Fruit fly (Drosophila melanogaster) whole organism, wandering third instar larva: Measurements from ENCODE around the gene CG15747.

Experiments used
- Abd-B ChIP-seq: fragments of >200 bp; optimal IDR thresholded peaks from 2 replicates; lab custom pipeline; 2017; ENCODE audit warnings: missing biosample characterization, missing genetic modification characterization
- CG32264 ChIP-seq: fragments of 200-800 bp; sonication (Bioruptor generic); optimal IDR thresholded peaks from 2 replicates; lab custom pipeline; 2016; ENCODE audit warnings: missing biosample characterization, missing genetic modification characterization
- CG9705 ChIP-seq: fragments of 200-800 bp; sonication (Bioruptor generic); optimal IDR thresholded peaks from 2 replicates; lab custom pipeline; 2018; ENCODE audit warnings: missing biosample characterization, mild to moderate bottlenecking, missing genetic modification characterization
- CrebA ChIP-seq: fragments of 200-800 bp; sonication (Bioruptor generic); optimal IDR thresholded peaks from 2 replicates; lab custom pipeline; 2016; ENCODE audit warnings: missing biosample characterization, mild to moderate bottlenecking, missing genetic modification characterization, borderline replicate concordance
- Dfd ChIP-seq: fragments of >200 bp; optimal IDR thresholded peaks from 2 replicates; lab custom pipeline; 2017; ENCODE audit warnings: missing biosample characterization, missing genetic modification characterization
- Dif ChIP-seq: fragments of 200-275, 200-300 bp; sonication (Bioruptor generic); optimal IDR thresholded peaks from 2 replicates; lab custom pipeline; 2018; ENCODE audit warnings: missing biosample characterization, missing genetic modification characterization; ENCODE audit not compliant: partially characterized antibody
- GATAd ChIP-seq: sonication (Bioruptor generic); optimal IDR thresholded peaks from 2 replicates; lab custom pipeline; 2016; ENCODE audit warnings: missing biosample characterization, missing genetic modification characterization
- HLH106 ChIP-seq: fragments of 200-800 bp; optimal IDR thresholded peaks from 3 replicates; lab custom pipeline; 2019; ENCODE audit warnings: missing biosample characterization, mild to moderate bottlenecking, missing genetic modification characterization, moderate library complexity
- Hnf4 ChIP-seq: fragments of 200-800 bp; sonication (Bioruptor generic); optimal IDR thresholded peaks from 2 replicates; lab custom pipeline; 2016; ENCODE audit warnings: missing biosample characterization, mild to moderate bottlenecking, missing genetic modification characterization
- Hr78 ChIP-seq: fragments of >200 bp; optimal IDR thresholded peaks from 2 replicates; lab custom pipeline; 2017; ENCODE audit warnings: missing biosample characterization, missing genetic modification characterization
- Hr83 ChIP-seq: fragments of 200-300 bp; sonication (Bioruptor generic); optimal IDR thresholded peaks from 2 replicates; lab custom pipeline; 2016; ENCODE audit warnings: missing biosample characterization, mild to moderate bottlenecking, missing genetic modification characterization, moderate library complexity; ENCODE audit not compliant: poor library complexity, severe bottlenecking
- Jra ChIP-seq: sonication (Bioruptor generic); optimal IDR thresholded peaks from 2 replicates; lab custom pipeline; 2016; ENCODE audit warnings: missing biosample characterization, missing genetic modification characterization
- Mio ChIP-seq: sonication (Bioruptor generic); optimal IDR thresholded peaks from 2 replicates; lab custom pipeline; 2016; ENCODE audit warnings: missing biosample characterization, missing genetic modification characterization
- Myc ChIP-seq: fragments of >200 bp; optimal IDR thresholded peaks from 2 replicates; lab custom pipeline; 2017
- N ChIP-seq: fragments of >200 bp; optimal IDR thresholded peaks from 2 replicates; lab custom pipeline; 2018; ENCODE audit warnings: missing biosample characterization, missing external identifiers, missing genetic modification characterization
- OdsH ChIP-seq: fragments of 200-800 bp; sonication (Bioruptor generic); optimal IDR thresholded peaks from 2 replicates; lab custom pipeline; 2016; ENCODE audit warnings: missing biosample characterization, mild to moderate bottlenecking, missing genetic modification characterization
- Rel ChIP-seq, 2 experiments: fragments of 200-800 bp; sonication (Bioruptor generic) in 1 of 2; optimal IDR thresholded peaks; 2 replicates in 1 of 2; 3 replicates in 1 of 2; lab custom pipeline; 2016 to 2019; ENCODE audit warnings: mild to moderate bottlenecking in 2 of 2, missing biosample characterization in 2 of 2, missing genetic modification characterization in 2 of 2, moderate library complexity in 1 of 2
- Sp1 ChIP-seq: fragments of 200-800 bp; sonication (Bioruptor generic); optimal IDR thresholded peaks from 3 replicates; lab custom pipeline; 2019; ENCODE audit warnings: missing biosample characterization, mild to moderate bottlenecking, missing genetic modification characterization, moderate library complexity
- Vsx2 ChIP-seq: fragments of 200-300, 225-300 bp; sonication (Bioruptor generic); optimal IDR thresholded peaks from 2 replicates; lab custom pipeline; 2018; ENCODE audit warnings: missing biosample characterization, missing genetic modification characterization; ENCODE audit not compliant: partially characterized antibody
- br ChIP-seq: fragments of 200-800 bp; sonication (Bioruptor generic); optimal IDR thresholded peaks from 2 replicates; lab custom pipeline; 2016; ENCODE audit warnings: missing biosample characterization, missing genetic modification characterization
- dl ChIP-seq, 2 experiments: fragments of 175-275, 200-275 bp in 1 of 2; fragments of 200-275 bp in 1 of 2; sonication (Bioruptor generic); optimal IDR thresholded peaks; lab custom pipeline; 2018; ENCODE audit warnings: mild to moderate bottlenecking in 2 of 2, missing biosample characterization in 2 of 2, missing genetic modification characterization in 2 of 2, moderate library complexity in 2 of 2; ENCODE audit not compliant: partially characterized antibody in 2 of 2, insufficient read depth in 1 of 2
- dmrt93B ChIP-seq: fragments of 200-800 bp; sonication (Bioruptor generic); optimal IDR thresholded peaks from 2 replicates; lab custom pipeline; 2018; ENCODE audit warnings: missing biosample characterization, mild to moderate bottlenecking, missing genetic modification characterization
- dsf ChIP-seq: sonication (Bioruptor generic); optimal IDR thresholded peaks from 2 replicates; lab custom pipeline; 2016; ENCODE audit warnings: missing biosample characterization, missing genetic modification characterization, borderline replicate concordance
- ey ChIP-seq: fragments of 200-800 bp; sonication (Bioruptor generic); optimal IDR thresholded peaks from 2 replicates; lab custom pipeline; 2016; ENCODE audit warnings: missing biosample characterization, missing genetic modification characterization
- foxo ChIP-seq, 2 experiments: fragments of 200-800 bp; sonication (Bioruptor generic); optimal IDR thresholded peaks; 2 replicates in 1 of 2; 3 replicates in 1 of 2; lab custom pipeline; 2016 to 2017; ENCODE audit warnings: missing biosample characterization in 2 of 2, missing genetic modification characterization in 2 of 2
- fru ChIP-seq: fragments of 200-800 bp; sonication (Bioruptor generic); optimal IDR thresholded peaks from 3 replicates; lab custom pipeline; 2016; ENCODE audit warnings: missing biosample characterization, mild to moderate bottlenecking, missing genetic modification characterization
- h ChIP-seq: fragments of 200-800 bp; sonication (Bioruptor generic); optimal IDR thresholded peaks from 3 replicates; lab custom pipeline; 2016; ENCODE audit warnings: missing biosample characterization, mild to moderate bottlenecking, missing genetic modification characterization
- jim ChIP-seq: fragments of 175-275, 200-325 bp; sonication (Bioruptor generic); optimal IDR thresholded peaks from 2 replicates; lab custom pipeline; 2016; ENCODE audit warnings: missing biosample characterization, mild to moderate bottlenecking, missing genetic modification characterization
- lola ChIP-seq: fragments of >200 bp; optimal IDR thresholded peaks from 2 replicates; lab custom pipeline; 2017; ENCODE audit warnings: missing biosample characterization, missing genetic modification characterization
- pan ChIP-seq: fragments of >200 bp; optimal IDR thresholded peaks from 2 replicates; lab custom pipeline; 2017
- psq ChIP-seq: fragments of 200-800 bp; sonication (Bioruptor generic); optimal IDR thresholded peaks from 3 replicates; lab custom pipeline; 2017; ENCODE audit warnings: missing biosample characterization, mild to moderate bottlenecking, missing genetic modification characterization, moderate library complexity
- rgr ChIP-seq: fragments of 200-800 bp; sonication (Bioruptor generic); optimal IDR thresholded peaks from 3 replicates; lab custom pipeline; 2016; ENCODE audit warnings: missing biosample characterization, mild to moderate bottlenecking, missing genetic modification characterization
- sage ChIP-seq: fragments of 200-800 bp; sonication (Bioruptor generic); optimal IDR thresholded peaks from 2 replicates; lab custom pipeline; 2016; ENCODE audit warnings: missing biosample characterization, mild to moderate bottlenecking, missing genetic modification characterization
- sv ChIP-seq: fragments of 200-800 bp; sonication (Bioruptor generic); optimal IDR thresholded peaks from 3 replicates; lab custom pipeline; 2016; ENCODE audit warnings: missing biosample characterization, missing genetic modification characterization
- tai ChIP-seq: sonication (Bioruptor generic); optimal IDR thresholded peaks from 2 replicates; lab custom pipeline; 2016; ENCODE audit warnings: missing biosample characterization, missing genetic modification characterization
- usp ChIP-seq: fragments of >200 bp; optimal IDR thresholded peaks from 2 replicates; lab custom pipeline; 2017; ENCODE audit warnings: missing biosample characterization, missing genetic modification characterization
- woc ChIP-seq: sonication (Bioruptor generic); optimal IDR thresholded peaks from 2 replicates; lab custom pipeline; 2016; ENCODE audit warnings: missing biosample characterization, mild to moderate bottlenecking, missing genetic modification characterization

CG15747 gene

DNA sequence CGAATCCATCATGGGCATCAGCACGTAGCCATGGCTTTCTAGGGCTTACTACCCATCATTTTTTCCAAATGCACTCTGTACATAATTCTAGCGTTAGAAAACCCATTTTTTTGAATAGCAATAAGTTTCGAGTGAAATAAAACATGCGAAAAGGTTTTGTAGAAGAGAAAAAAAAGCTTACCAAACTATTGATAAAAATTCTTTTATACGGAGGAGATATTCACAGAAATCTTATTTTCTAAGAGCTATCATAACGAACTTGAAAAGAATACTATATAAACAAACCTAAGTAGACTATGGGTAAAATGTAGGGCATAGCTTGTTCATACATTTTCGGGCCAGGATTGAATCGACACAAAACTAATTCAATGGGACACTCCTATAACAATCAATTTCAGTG, 32.2 kb downstream of the CG15747 start, which contains the start of gene CG1640:
TSS of gene CG1640 (plus strand) at position 301 of the 400 bp plus-strand sequence.
- TF ChIP-seq GATAd (GFP tag; lab: Kevin White, UChicago) (no peak), br (GFP tag; lab: Kevin White, UChicago) (no peak), Dfd (no peak)

DNA sequence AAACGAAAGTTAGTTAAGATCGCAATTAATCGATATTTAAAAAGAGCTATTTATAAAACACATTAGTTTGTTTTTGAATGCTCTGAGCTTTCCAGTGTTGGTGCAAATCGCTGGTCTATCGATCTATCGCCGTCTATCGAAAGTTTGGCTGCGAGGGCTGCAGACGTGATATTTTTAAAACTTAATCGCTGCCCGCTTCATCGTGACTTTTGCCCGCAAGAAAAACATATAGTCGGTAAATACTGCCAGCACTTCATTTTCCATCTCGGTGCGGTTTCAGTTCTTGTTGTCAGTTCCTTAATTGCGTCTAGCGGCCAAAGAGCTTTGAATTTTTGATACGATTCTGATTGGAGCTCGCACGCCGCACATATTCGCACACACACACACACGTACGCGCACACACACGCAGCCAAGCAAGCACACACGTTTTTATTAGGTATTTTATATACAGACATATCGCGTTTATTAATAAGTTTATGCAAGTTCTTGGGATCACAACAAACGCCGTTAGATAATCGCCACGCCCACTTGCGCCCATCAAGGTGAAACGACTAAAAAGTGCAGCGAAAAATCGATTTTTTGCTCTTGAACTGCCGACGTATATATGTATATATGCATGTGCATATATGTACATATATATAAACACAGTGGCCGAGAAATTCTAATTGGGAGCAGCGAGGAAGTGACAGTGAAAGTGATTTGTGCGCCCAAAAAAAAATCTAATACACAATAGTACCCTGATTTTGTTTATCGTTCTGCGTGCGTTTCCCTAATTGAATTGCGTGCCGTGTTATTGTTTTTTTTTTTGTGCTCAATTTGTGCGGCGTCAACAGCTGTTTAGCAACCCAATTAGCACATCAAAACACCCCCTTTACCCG, 32.9 kb downstream of the CG15747 start:
- TF ChIP-seq rgr (peak; percentile 55), sage (GFP tag; lab: Kevin White, UChicago) (no peak), jim (GFP tag; lab: Kevin White, UChicago) (no peak), Abd-B (GFP tag; lab: Kevin White, UChicago) (no peak), Myc (no peak), fru (GFP tag; lab: Kevin White, UChicago) (peak; percentile 24), Hnf4 (GFP tag; lab: Kevin White, UChicago) (peak; percentile 37), Sp1 (peak; percentile 12), psq (GFP tag; lab: Kevin White, UChicago) (no peak), br (GFP tag; lab: Kevin White, UChicago) (peak; percentile 43), Dfd (no peak), lola (GFP tag; lab: Kevin White, UChicago) (no peak), HLH106 (peak; percentile 42), pan (no peak), Mio (GFP tag; lab: Kevin White, UChicago) (no peak), Hr78 (GFP tag; lab: Kevin White, UChicago) (no peak), CG32264 (GFP tag; lab: Kevin White, UChicago) (no peak), CG9705 (GFP tag; lab: Kevin White, UChicago) (no peak), ey (GFP tag; lab: Kevin White, UChicago) (peak; percentile 10), Hr83 (no peak), foxo (GFP tag; optimal IDR thresholded peaks at IDR 0.05; lab: Kevin White, UChicago) (peak in 1 of 2 experiments; percentile 60), woc (GFP tag; lab: Kevin White, UChicago) (peak; percentile 26), Vsx2 (no peak), usp (GFP tag; lab: Kevin White, UChicago) (no peak), dsf (GFP tag; lab: Kevin White, UChicago) (no peak), CrebA (GFP tag; lab: Kevin White, UChicago) (no peak), Dif (GFP tag; lab: Kevin White, UChicago) (no peak), sv (GFP tag; lab: Kevin White, UChicago) (no peak), h (peak; percentile 50), dl (GFP tag; optimal IDR thresholded peaks at IDR 0.05; lab: Kevin White, UChicago; ENCODE audit: insufficient read depth in 1 of 2, partially characterized antibody in 2 of 2) (no peak), dmrt93B (GFP tag; lab: Kevin White, UChicago) (no peak), Jra (GFP tag; lab: Kevin White, UChicago) (no peak), OdsH (peak; percentile 18)

- TF ChIP-seq usp (GFP tag; lab: Kevin White, UChicago): no peak
- no peak for TF ChIP-seq tai (GFP tag; lab: Kevin White, UChicago)
- no peak for TF ChIP-seq lola (GFP tag; lab: Kevin White, UChicago)
- no peak for TF ChIP-seq N (GFP tag; lab: Kevin White, UChicago)
- no peak for TF ChIP-seq woc (GFP tag; lab: Kevin White, UChicago)
- TF ChIP-seq Rel (GFP tag; optimal IDR thresholded peaks at IDR 0.05; lab: Kevin White, UChicago): no peak
- no peak for TF ChIP-seq Rel (tag; optimal IDR thresholded peaks at IDR 0.05; lab: Kevin White, UChicago)
- no peak for TF ChIP-seq jim (GFP tag; lab: Kevin White, UChicago)
- TF ChIP-seq fru (GFP tag; lab: Kevin White, UChicago): no peak
- no peak for TF ChIP-seq Myc
- no peak for TF ChIP-seq GATAd (GFP tag; lab: Kevin White, UChicago)
- no peak for TF ChIP-seq br (GFP tag; lab: Kevin White, UChicago)
- TF ChIP-seq Vsx2: no peak
- TF ChIP-seq Dfd: no peak
- TF ChIP-seq CG32264 (GFP tag; lab: Kevin White, UChicago): no peak
- no peak for TF ChIP-seq Mio (GFP tag; lab: Kevin White, UChicago)
- TF ChIP-seq OdsH: no peak
- no peak for TF ChIP-seq dmrt93B (GFP tag; lab: Kevin White, UChicago)
- TF ChIP-seq rgr: no peak
- TF ChIP-seq sv (GFP tag; lab: Kevin White, UChicago): no peak
- TF ChIP-seq Abd-B (GFP tag; lab: Kevin White, UChicago): no peak
These were observed 33.6 kb downstream of the CG15747 start for dm6 chrX:13371704-13372049.
